Worm (Caenorhabditis elegans): Measurements from ENCODE around the gene snb-2.

The snb-2 gene

ce11 chrV:12314413-12314812 lies 31.3 kb downstream of the snb-2 start:
- TF ChIP-seq ceh-58 (GFP tag; IDR thresholded peaks at IDR 0.05) (no peak), ztf-25 (GFP tag; IDR thresholded peaks at IDR 0.05) (no peak), rcor-1 (GFP tag; IDR thresholded peaks at IDR 0.05) (no peak), Y67H2A.10 (GFP tag; conservative IDR thresholded peaks at IDR 0.05) (no peak), snpc-3.4 (tag; optimal IDR thresholded peaks at IDR 0.05) (no peak), unc-130 (GFP tag; optimal IDR thresholded peaks at IDR 0.05) (no peak), bed-1 (GFP tag; IDR thresholded peaks at IDR 0.05) (no peak), atf-7 (tag; optimal IDR thresholded peaks at IDR 0.05) (no peak), snpc-1.3 (tag; optimal IDR thresholded peaks at IDR 0.05; ENCODE audit: insufficient read depth) (peak; percentile 32), B0336.3 (GFP tag; IDR thresholded peaks at IDR 0.05) (0 out of 2 replicates have a peak, but pooled peaks have one; percentile 10), hsf-1 (GFP tag; IDR thresholded peaks at IDR 0.05) (peak; percentile 67), F23B12.7 (tag; optimal IDR thresholded peaks at IDR 0.05; ENCODE audit: insufficient read depth) (no peak), Y95B8A.8 (GFP tag; IDR thresholded peaks at IDR 0.05) (no peak), ztf-28 (GFP tag; IDR thresholded peaks at IDR 0.05) (no peak), F49E8.2 (tag; optimal IDR thresholded peaks at IDR 0.05; ENCODE audit: insufficient read depth) (no peak), ztf-3 (GFP tag; optimal IDR thresholded peaks at IDR 0.05) (no peak), bed-2 (GFP tag; IDR thresholded peaks at IDR 0.05) (no peak), ceh-40 (GFP tag; IDR thresholded peaks at IDR 0.05) (no peak), ZK185.1 (tag; optimal IDR thresholded peaks at IDR 0.05; ENCODE audit: poor library complexity, severe bottlenecking) (no peak), nhr-179 (tag; optimal IDR thresholded peaks at IDR 0.05) (no peak), ccch-3 (GFP tag; optimal IDR thresholded peaks at IDR 0.05) (no peak), nhr-27 (tag; optimal IDR thresholded peaks at IDR 0.05) (no peak), hmg-20 (GFP tag; IDR thresholded peaks at IDR 0.05) (no peak), B0019.2 (GFP tag; conservative IDR thresholded peaks at IDR 0.05) (no peak), Y53F4B.3 (GFP tag; IDR thresholded peaks at IDR 0.05) (no peak), madf-6 (GFP tag; IDR thresholded peaks at IDR 0.05) (0 out of 2 replicates have a peak, but pooled peaks have one; percentile 7), ztf-6 (GFP tag; IDR thresholded peaks at IDR 0.05) (no peak), attf-3 (GFP tag; conservative IDR thresholded peaks at IDR 0.05) (peak; percentile 43; the same call in 1 of the 2 replicates), cebp-1 (GFP tag; IDR thresholded peaks at IDR 0.05) (no peak), cebp-1 (tag; optimal IDR thresholded peaks at IDR 0.05) (no peak), athp-1 (tag; optimal IDR thresholded peaks at IDR 0.05) (no peak), let-526 (GFP tag; IDR thresholded peaks at IDR 0.05) (no peak), F39B2.1 (GFP tag; IDR thresholded peaks at IDR 0.05) (no peak), ceh-27 (GFP tag; optimal IDR thresholded peaks at IDR 0.05) (peak; percentile 48), him-1 (tag; optimal IDR thresholded peaks at IDR 0.05) (no peak), madf-3 (GFP tag; IDR thresholded peaks at IDR 0.05) (no peak), nfya-1 (tag; optimal IDR thresholded peaks at IDR 0.05; ENCODE audit: borderline replicate concordance, insufficient read depth) (no peak), nfyb-1 (GFP tag; IDR thresholded peaks at IDR 0.05) (0 out of 2 replicates have a peak, but pooled peaks have one; percentile 44), F55B11.4 (tag; optimal IDR thresholded peaks at IDR 0.05; ENCODE audit: borderline replicate concordance, insufficient read depth) (no peak), F57A8.1 (GFP tag; optimal IDR thresholded peaks at IDR 0.05) (no peak), mcd-1 (GFP tag; IDR thresholded peaks at IDR 0.05) (no peak), lin-26 (GFP tag; IDR thresholded peaks at IDR 0.05) (no peak), ekl-4 (GFP tag; IDR thresholded peaks at IDR 0.05) (peak; percentile 62; the same call in 1 of the 2 replicates), K12H6.12 (tag; optimal IDR thresholded peaks at IDR 0.05) (no peak), repo-1 (tag; optimal IDR thresholded peaks at IDR 0.05) (no peak), lsl-1 (GFP tag; optimal IDR thresholded peaks at IDR 0.05) (no peak), snpc-1.1 (tag; optimal IDR thresholded peaks at IDR 0.05; ENCODE audit: insufficient read depth) (no peak), tbp1 (GFP tag; optimal IDR thresholded peaks at IDR 0.05) (no peak)

Measured in whole organism, young adult.